Fruit fly (Drosophila melanogaster) whole organism, larva: ENCODE results near the gene bigmax.

Experiments used
- noc ChIP-seq: fragments of 200-800 bp; sonication (Bioruptor generic); optimal IDR thresholded peaks from 3 replicates; lab custom pipeline; 2019; ENCODE audit warnings: missing biosample characterization, mild to moderate bottlenecking, missing genetic modification characterization, moderate library complexity

Gene bigmax

dm6 chr3R:27240967-27241366, 47.4 kb downstream of the bigmax start, which contains the start of gene CG17991:
Gene CG17991 (plus strand): TSS chr3R:27241267.
- TF ChIP-seq noc: no peak

dm6 chr3R:27238438-27239301, 49.7 kb downstream of the bigmax start, which contains the start of the genes CG31064 and PolA2:
Gene CG31064 (minus strand): TSS chr3R:27239085.
Gene PolA2 (plus strand): TSS chr3R:27239163.
- no peak for TF ChIP-seq noc

- no peak for TF ChIP-seq noc
Measured at dm6 chr3R:27237980-27238379, 50.3 kb downstream of the bigmax start.
